Worm (Caenorhabditis elegans) whole organism, L3 larva: ENCODE measurements around the gene acp-4.

Source experiments
- R02D3.7 ChIP-seq: fragments of 150-350 bp; optimal IDR thresholded peaks from 2 replicates; lab custom pipeline; 2014; ENCODE audit warnings: missing biosample characterization, missing genetic modification characterization
- aly-2 ChIP-seq: fragments of 150-350 bp; optimal IDR thresholded peaks from 2 replicates; lab custom pipeline; 2014; ENCODE audit warnings: missing biosample characterization, missing genetic modification characterization
- eor-1 ChIP-seq, 2 experiments: fragments of 150-350 bp; optimal IDR thresholded peaks; 2 replicates each; lab custom pipeline; 2014 to 2018; ENCODE audit warnings: missing biosample characterization in 2 of 2, missing genetic modification characterization in 2 of 2
- fos-1 ChIP-seq: fragments of 150-350 bp; optimal IDR thresholded peaks from 2 replicates; lab custom pipeline; 2014; ENCODE audit warnings: missing biosample characterization, missing genetic modification characterization
- mdl-1 ChIP-seq: fragments of 150-350 bp; optimal IDR thresholded peaks from 2 replicates; lab custom pipeline; 2014; ENCODE audit warnings: missing biosample characterization, missing genetic modification characterization
- nhr-11 ChIP-seq: fragments of 150-350 bp; optimal IDR thresholded peaks from 2 replicates; lab custom pipeline; 2014; ENCODE audit warnings: missing biosample characterization, missing genetic modification characterization
- nhr-25 ChIP-seq: sonication (generic microtip); optimal IDR thresholded peaks from 2 replicates; lab custom pipeline; 2017; ENCODE audit warnings: missing biosample characterization, missing genetic modification characterization
- pqm-1 ChIP-seq: fragments of 150-350 bp; optimal IDR thresholded peaks from 2 replicates; lab custom pipeline; 2017; ENCODE audit warnings: missing biosample characterization, missing genetic modification characterization, inconsistent platforms
- unc-62 ChIP-seq: fragments of 150-350 bp; sonication (generic microtip); optimal IDR thresholded peaks from 4 replicates; lab custom pipeline; 2014; ENCODE audit warnings: missing biosample characterization, missing genetic modification reagents, missing genetic modification characterization

- TF ChIP-seq fos-1 (tag; lab: Kevin White, UChicago): no peak
- TF ChIP-seq R02D3.7: no peak
- no peak for TF ChIP-seq nhr-25
- TF ChIP-seq mdl-1 (tag; lab: Kevin White, UChicago): no peak
- no peak for TF ChIP-seq nhr-11 (tag; lab: Kevin White, UChicago)
- TF ChIP-seq eor-1 (tag; optimal IDR thresholded peaks at IDR 0.05; lab: Kevin White, UChicago): no peak
- TF ChIP-seq pqm-1 (tag; lab: Kevin White, UChicago): no peak
- no peak for TF ChIP-seq unc-62
- no peak for TF ChIP-seq aly-2 (tag; lab: Kevin White, UChicago)
These were observed 44.4 kb upstream of the acp-4 start for ce11 chrII:8479337-8479736.
